Worm (Caenorhabditis elegans) whole organism, late embryonic: ENCODE data around the gene srh-142.

Experiments
- dmd-4 ChIP-seq: sonication (generic microtip); optimal IDR thresholded peaks from 2 replicates; lab custom pipeline; 2016; ENCODE audit warnings: borderline replicate concordance, missing genetic modification characterization, missing compliant biosample characterization
- npax-4 ChIP-seq: sonication (generic microtip); optimal IDR thresholded peaks from 2 replicates; lab custom pipeline; 2016; ENCODE audit warnings: missing genetic modification characterization, missing compliant biosample characterization
- tbx-2 ChIP-seq: sonication (generic microtip); optimal IDR thresholded peaks from 2 replicates; lab custom pipeline; 2016; ENCODE audit warnings: missing genetic modification characterization, missing compliant biosample characterization

- TF ChIP-seq tbx-2 (tag; lab: Kevin White, UChicago): no peak
- no peak for TF ChIP-seq npax-4 (tag; lab: Kevin White, UChicago)
- no peak for TF ChIP-seq dmd-4 (tag; lab: Kevin White, UChicago)
These were observed 11.3 kb upstream of the srh-142 start, which contains the start of gene srw-35 for ce11 chrV:16471995-16472563.
